Fruit fly (Drosophila melanogaster) whole organism, embryonic: ENCODE results near the gene fwd.
A peak's percentile ranks its signal among the peaks of the same experiment; 100 is the strongest.

Experiments
- Adf1 ChIP-seq: fragments of 200-800 bp; sonication (Bioruptor generic); IDR thresholded peaks from 2 replicates; pipeline ENCODE4 v1.3.6; 2022; ENCODE audit warnings: missing biosample characterization, missing genetic modification characterization
- Atf3 ChIP-seq: fragments of 200-800 bp; sonication (Bioruptor generic); optimal IDR thresholded peaks from 3 replicates; lab custom pipeline; 2016; ENCODE audit warnings: missing biosample characterization, missing genetic modification characterization
- B-H1 ChIP-seq: fragments of 200-800 bp; sonication (Bioruptor generic); IDR thresholded peaks from 3 replicates; pipeline ENCODE4 v1.3.6; 2022; ENCODE audit warnings: missing biosample characterization, missing genetic modification characterization
- BEAF-32 ChIP-seq: fragments of 200-800 bp; sonication (Bioruptor generic); optimal IDR thresholded peaks from 3 replicates; lab custom pipeline; 2017; ENCODE audit warnings: missing biosample characterization, missing genetic modification characterization, mild to moderate bottlenecking, moderate library complexity, missing genetic modification reagents
- CG12659 ChIP-seq: fragments of 200-800 bp; sonication (Bioruptor generic); optimal IDR thresholded peaks from 3 replicates; lab custom pipeline; 2017; ENCODE audit warnings: mild to moderate bottlenecking, missing biosample characterization, missing genetic modification reagents, missing genetic modification characterization
- CG12769 ChIP-seq: fragments of 200-800 bp; sonication (Bioruptor generic); optimal IDR thresholded peaks from 2 replicates; lab custom pipeline; 2019; ENCODE audit warnings: missing biosample characterization, mild to moderate bottlenecking, missing genetic modification characterization, moderate library complexity
- CG15514 ChIP-seq: fragments of 200-800 bp; sonication (Bioruptor generic); optimal IDR thresholded peaks from 3 replicates; lab custom pipeline; 2017; ENCODE audit warnings: missing biosample characterization, missing genetic modification characterization, mild to moderate bottlenecking, moderate library complexity, missing genetic modification reagents
- CG1603 ChIP-seq: fragments of 200-800 bp; sonication (Bioruptor generic); optimal IDR thresholded peaks from 2 replicates; lab custom pipeline; 2019; ENCODE audit warnings: missing biosample characterization, mild to moderate bottlenecking, missing genetic modification characterization, moderate library complexity
- CG16779 ChIP-seq: fragments of 200-800 bp; sonication (Bioruptor generic); IDR thresholded peaks from 2 replicates; pipeline ENCODE4 v1.3.6; 2022; ENCODE audit warnings: missing biosample characterization, missing genetic modification characterization
- CG16863 ChIP-seq: fragments of 200-800 bp; sonication (Bioruptor generic); optimal IDR thresholded peaks from 3 replicates; lab custom pipeline; 2016; ENCODE audit warnings: missing biosample characterization, missing genetic modification characterization
- CG17385 ChIP-seq: fragments of 200-800 bp; sonication (Bioruptor generic); optimal IDR thresholded peaks from 3 replicates; lab custom pipeline; 2018; ENCODE audit warnings: missing biosample characterization, mild to moderate bottlenecking, missing genetic modification characterization
- CG2120 ChIP-seq: fragments of 200-800 bp; sonication (Bioruptor generic); optimal IDR thresholded peaks from 3 replicates; lab custom pipeline; 2016; ENCODE audit warnings: missing biosample characterization, missing genetic modification characterization
- CG2199 ChIP-seq: fragments of 200-800 bp; sonication (Bioruptor generic); IDR thresholded peaks from 3 replicates; pipeline ENCODE4 v1.3.6; 2022; ENCODE audit warnings: missing biosample characterization, missing genetic modification characterization
- CG7556 ChIP-seq: fragments of 200-800 bp; sonication (Bioruptor generic); optimal IDR thresholded peaks from 2 replicates; lab custom pipeline; 2017; ENCODE audit warnings: missing biosample characterization, mild to moderate bottlenecking, missing genetic modification characterization
- CG7839 ChIP-seq: fragments of 200-800 bp; sonication (Bioruptor generic); optimal IDR thresholded peaks from 3 replicates; lab custom pipeline; 2018; ENCODE audit warnings: missing biosample characterization, mild to moderate bottlenecking, missing genetic modification characterization, moderate library complexity
- CG8290 ChIP-seq, 3 experiments: fragments of 200-800 bp; sonication (Bioruptor generic); optimal IDR thresholded peaks; 2 replicates each; lab custom pipeline; 2016 to 2019; ENCODE audit warnings: missing biosample characterization in 3 of 3, missing genetic modification characterization in 3 of 3, mild to moderate bottlenecking in 2 of 3, moderate library complexity in 1 of 3
- CTCF ChIP-seq: fragments of 200-800 bp; sonication (Bioruptor generic); optimal IDR thresholded peaks from 2 replicates; lab custom pipeline; 2017; ENCODE audit warnings: missing biosample characterization, mild to moderate bottlenecking, missing genetic modification characterization, moderate library complexity
- CrebB ChIP-seq: fragments of 200-800 bp; sonication (Bioruptor generic); optimal IDR thresholded peaks from 3 replicates; lab custom pipeline; 2018; ENCODE audit warnings: missing biosample characterization, mild to moderate bottlenecking, missing genetic modification characterization
- Dfd ChIP-seq, 2 experiments: fragments of >200 bp; optimal IDR thresholded peaks; 2 replicates each; lab custom pipeline; 2017; ENCODE audit warnings: missing biosample characterization in 2 of 2, missing genetic modification characterization in 2 of 2
- Dp ChIP-seq: fragments of 200-800 bp; sonication (Bioruptor generic); optimal IDR thresholded peaks from 2 replicates; lab custom pipeline; 2018; ENCODE audit warnings: missing biosample characterization, mild to moderate bottlenecking, missing genetic modification characterization, moderate library complexity
- E2f2 ChIP-seq: fragments of 200-800 bp; sonication (Bioruptor generic); IDR thresholded peaks from 2 replicates; pipeline ENCODE4 v1.3.6; 2022; ENCODE audit warnings: missing biosample characterization, missing genetic modification characterization
- ERR ChIP-seq: fragments of 200-800 bp; sonication (Bioruptor generic); optimal IDR thresholded peaks from 2 replicates; lab custom pipeline; 2016; ENCODE audit warnings: missing biosample characterization, missing genetic modification characterization
- Ets97D ChIP-seq: fragments of 200-800 bp; sonication (Bioruptor generic); optimal IDR thresholded peaks from 3 replicates; lab custom pipeline; 2016; ENCODE audit warnings: missing biosample characterization, missing genetic modification characterization
- HmgZ ChIP-seq: fragments of 200-800 bp; sonication (Bioruptor generic); optimal IDR thresholded peaks from 2 replicates; lab custom pipeline; 2018; ENCODE audit warnings: missing biosample characterization, mild to moderate bottlenecking, missing genetic modification characterization
- Hmr ChIP-seq: fragments of 200-800 bp; sonication (Bioruptor generic); optimal IDR thresholded peaks from 3 replicates; lab custom pipeline; 2017; ENCODE audit warnings: mild to moderate bottlenecking, missing biosample characterization, missing genetic modification reagents, missing genetic modification characterization
- Hr3 ChIP-seq: fragments of 200-800 bp; sonication (Bioruptor generic); optimal IDR thresholded peaks from 3 replicates; lab custom pipeline; 2016; ENCODE audit warnings: missing biosample characterization, missing genetic modification characterization
- Hr78 ChIP-seq, 2 experiments: fragments of 200-800 bp in 1 of 2; fragments of >200 bp in 1 of 2; sonication (Bioruptor generic) in 1 of 2; optimal IDR thresholded peaks; 2 replicates each; lab custom pipeline; 2017 to 2019; ENCODE audit warnings: missing biosample characterization in 2 of 2, missing genetic modification characterization in 2 of 2, mild to moderate bottlenecking in 1 of 2, moderate library complexity in 1 of 2
- Lhr ChIP-seq: fragments of 200-800 bp; sonication (Bioruptor generic); optimal IDR thresholded peaks from 3 replicates; lab custom pipeline; 2017; ENCODE audit warnings: mild to moderate bottlenecking, missing biosample characterization, missing genetic modification reagents, missing genetic modification characterization
- MBD-R2 ChIP-seq: fragments of 200-800 bp; sonication (Bioruptor generic); IDR thresholded peaks from 2 replicates; pipeline ENCODE4 v1.3.6; 2022; ENCODE audit warnings: missing biosample characterization, missing genetic modification characterization
- Med ChIP-seq: fragments of 200-800 bp; sonication (Bioruptor generic); peaks from one replicate; lab custom pipeline; 2016; ENCODE audit warnings: missing biosample characterization, missing genetic modification characterization, mild to moderate bottlenecking, inconsistent platforms, moderate library complexity
- Meics ChIP-seq: fragments of 200-800 bp; sonication (Bioruptor generic); optimal IDR thresholded peaks from 2 replicates; lab custom pipeline; 2017; ENCODE audit warnings: missing biosample characterization, mild to moderate bottlenecking, missing genetic modification characterization
- Myb ChIP-seq: fragments of 200-800 bp; sonication (Bioruptor generic); optimal IDR thresholded peaks from 2 replicates; lab custom pipeline; 2016; ENCODE audit warnings: missing biosample characterization, missing genetic modification characterization
- NFAT ChIP-seq: fragments of 200-800 bp; sonication (Bioruptor generic); IDR thresholded peaks from 2 replicates; pipeline ENCODE4 v1.3.6; 2022; ENCODE audit warnings: missing biosample characterization, missing genetic modification characterization
- Nf-YC ChIP-seq: fragments of 200-800 bp; optimal IDR thresholded peaks from 3 replicates; lab custom pipeline; 2019; ENCODE audit warnings: missing biosample characterization, mild to moderate bottlenecking, missing genetic modification characterization, moderate library complexity
- Stat92E ChIP-seq, 3 experiments: fragments of >200 bp in 2 of 3; fragments of 200-800 bp in 1 of 3; sonication (Bioruptor generic) in 1 of 3; optimal IDR thresholded peaks; 2 replicates each; lab custom pipeline; 2017 to 2019; ENCODE audit warnings: missing biosample characterization in 3 of 3, missing genetic modification characterization in 3 of 3, mild to moderate bottlenecking in 1 of 3, moderate library complexity in 1 of 3
- amos ChIP-seq: fragments of 200-800 bp; sonication (Bioruptor generic); IDR thresholded peaks from 2 replicates; pipeline ENCODE4 v1.3.6; 2022; ENCODE audit warnings: missing biosample characterization, missing genetic modification characterization; ENCODE audit not compliant: partially characterized antibody
- chinmo ChIP-seq: fragments of 200-800 bp; sonication (Bioruptor generic); IDR thresholded peaks from 4 replicates; pipeline ENCODE4 v1.3.6; 2022; ENCODE audit warnings: missing biosample characterization, missing genetic modification characterization; ENCODE audit not compliant: partially characterized antibody
- exex ChIP-seq: fragments of 200-800 bp; sonication (Bioruptor generic); optimal IDR thresholded peaks from 4 replicates; lab custom pipeline; 2018; ENCODE audit warnings: missing biosample characterization, mild to moderate bottlenecking, missing genetic modification characterization, moderate library complexity
- fd96Cb ChIP-seq: fragments of 200-800 bp; sonication (Bioruptor generic); optimal IDR thresholded peaks from 2 replicates; lab custom pipeline; 2018; ENCODE audit warnings: missing biosample characterization, mild to moderate bottlenecking, missing genetic modification characterization, moderate library complexity
- ftz-f1 ChIP-seq: fragments of 200-800 bp; sonication (Bioruptor generic); optimal IDR thresholded peaks from 2 replicates; lab custom pipeline; 2016; ENCODE audit warnings: missing biosample characterization, missing genetic modification characterization
- gfzf ChIP-seq: fragments of 200-800 bp; sonication (Bioruptor generic); optimal IDR thresholded peaks from 2 replicates; lab custom pipeline; 2016; ENCODE audit warnings: missing biosample characterization, mild to moderate bottlenecking, missing genetic modification characterization, moderate library complexity
- gsb ChIP-seq: fragments of 200-800 bp; sonication (Bioruptor generic); IDR thresholded peaks from 2 replicates; pipeline ENCODE4 v1.3.6; 2022; ENCODE audit warnings: missing biosample characterization, missing genetic modification characterization
- hb ChIP-seq: fragments of 200-800 bp; sonication (Bioruptor generic); IDR thresholded peaks from 3 replicates; pipeline ENCODE4 v1.3.6; 2022; ENCODE audit warnings: missing biosample characterization, missing genetic modification characterization; ENCODE audit not compliant: partially characterized antibody
- klu ChIP-seq: fragments of 200-800 bp; sonication (Bioruptor generic); IDR thresholded peaks from 2 replicates; pipeline ENCODE4 v1.3.6; 2022; ENCODE audit warnings: missing biosample characterization, missing genetic modification characterization
- lbe ChIP-seq: fragments of 200-800 bp; sonication (Bioruptor generic); optimal IDR thresholded peaks from 2 replicates; lab custom pipeline; 2016; ENCODE audit warnings: missing biosample characterization, mild to moderate bottlenecking, missing genetic modification characterization
- onecut ChIP-seq: fragments of 200-800 bp; sonication (Bioruptor generic); IDR thresholded peaks from 2 replicates; pipeline ENCODE4 v1.3.6; 2022; ENCODE audit warnings: missing biosample characterization, missing genetic modification characterization
- rib ChIP-seq: fragments of 200-800 bp; sonication (Bioruptor generic); IDR thresholded peaks from 2 replicates; pipeline ENCODE4 v1.3.6; 2022; ENCODE audit warnings: missing biosample characterization, missing genetic modification characterization
- sd ChIP-seq: fragments of 200-800 bp; sonication (Bioruptor generic); optimal IDR thresholded peaks from 3 replicates; lab custom pipeline; 2018; ENCODE audit warnings: missing biosample characterization, mild to moderate bottlenecking, missing genetic modification characterization, moderate library complexity
- tll ChIP-seq, 2 experiments: fragments of 200-800 bp in 1 of 2; fragments of >200 bp in 1 of 2; sonication (Bioruptor generic) in 1 of 2; optimal IDR thresholded peaks; 2 replicates each; lab custom pipeline; 2017 to 2019; ENCODE audit warnings: missing biosample characterization in 2 of 2, missing genetic modification characterization in 2 of 2, mild to moderate bottlenecking in 1 of 2, moderate library complexity in 1 of 2
- wdn ChIP-seq: fragments of 200-800 bp; sonication (Bioruptor generic); IDR thresholded peaks from 2 replicates; pipeline ENCODE4 v1.3.6; 2022; ENCODE audit warnings: missing biosample characterization, missing genetic modification characterization

Gene fwd

DNA sequence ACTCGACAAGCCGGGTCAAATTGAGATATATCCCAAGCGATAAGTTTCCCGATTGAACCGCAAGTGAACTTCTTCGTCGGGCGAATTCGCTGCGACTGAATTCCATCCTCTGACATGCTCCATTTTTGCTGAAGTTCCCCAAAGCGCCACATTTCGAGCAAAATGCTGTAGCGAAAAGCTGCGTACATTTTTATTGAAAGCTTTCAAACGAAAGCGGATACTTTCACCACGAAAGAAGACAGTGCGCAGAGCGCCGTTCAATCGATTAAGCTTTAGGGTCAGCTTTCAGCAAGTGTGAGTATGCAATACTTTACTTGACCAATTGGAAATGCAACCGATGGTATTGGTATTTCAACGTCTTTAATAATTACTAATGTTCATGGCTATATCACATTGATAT, 23.2 kb upstream of the fwd start, which contains the start of gene mthl10 (continued):
- TF ChIP-seq tll (GFP tag; optimal IDR thresholded peaks at IDR 0.05; lab: Kevin White, UChicago) (no peak), CG2199 (GFP tag; lab: Robert Waterston, UW) (peak; percentile 64; the same call in 1 of the 3 replicates), BEAF-32 (GFP tag; lab: Kevin White, UChicago) (peak; percentile 4), klu (GFP tag; lab: Robert Waterston, UW) (no peak), ERR (GFP tag; lab: Kevin White, UChicago) (no peak), Ets97D (GFP tag; lab: Kevin White, UChicago) (no peak), Myb (GFP tag; lab: Kevin White, UChicago) (peak; percentile 13), CG2120 (GFP tag; lab: Kevin White, UChicago) (no peak), Atf3 (GFP tag; lab: Kevin White, UChicago) (no peak), CG7556 (GFP tag; lab: Kevin White, UChicago) (no peak), gsb (GFP tag; lab: Robert Waterston, UW) (no peak), amos (GFP tag; lab: Robert Waterston, UW) (peak; percentile 12; the same call in 1 of the 2 replicates), CG8290 (GFP tag; optimal IDR thresholded peaks at IDR 0.05; lab: Kevin White, UChicago) (no peak), CG8290 (tag; optimal IDR thresholded peaks at IDR 0.05; lab: Kevin White, UChicago) (peak in 1 of 2 experiments; percentile 38), exex (tag; lab: Kevin White, UChicago) (peak; percentile 8), CG17385 (GFP tag; lab: Kevin White, UChicago) (no peak), Stat92E (GFP tag; optimal IDR thresholded peaks at IDR 0.05; lab: Kevin White, UChicago) (no peak), Nf-YC (tag; lab: Kevin White, UChicago) (peak; percentile 69), CG1603 (peak; percentile 15), CG12769 (peak; percentile 75), Dfd (GFP tag; optimal IDR thresholded peaks at IDR 0.05; lab: Kevin White, UChicago) (no peak), gfzf (peak; percentile 35), ftz-f1 (GFP tag; lab: Kevin White, UChicago) (no peak), E2f2 (peak; percentile 22), CG16863 (GFP tag; lab: Kevin White, UChicago) (no peak), Hr3 (GFP tag; lab: Kevin White, UChicago) (no peak), CG7839 (no peak), MBD-R2 (GFP tag; lab: Robert Waterston, UW) (peak; percentile 19; the same call in 1 of the 2 replicates), CG12659 (GFP tag; lab: Kevin White, UChicago) (peak; percentile 10), Hmr (GFP tag; lab: Kevin White, UChicago) (peak; percentile 52), Lhr (GFP tag; lab: Kevin White, UChicago) (peak; percentile 44), HmgZ (tag; lab: Kevin White, UChicago) (peak; percentile 59), B-H1 (GFP tag; lab: Robert Waterston, UW) (no peak), fd96Cb (tag; lab: Kevin White, UChicago) (no peak), Hr78 (GFP tag; optimal IDR thresholded peaks at IDR 0.05; lab: Kevin White, UChicago) (peak in 1 of 2 experiments; percentile 98), CTCF (GFP tag; lab: Kevin White, UChicago) (peak; percentile 91), rib (no peak), Adf1 (GFP tag; lab: Robert Waterston, UW) (0 out of 2 replicates have a peak, but pooled peaks have one; percentile 13), chinmo (GFP tag; lab: Robert Waterston, UW) (0 out of 4 replicates have a peak, but pooled peaks have one; percentile 53), Med (peak; percentile 39), wdn (GFP tag; lab: Robert Waterston, UW) (no peak), Dp (GFP tag; lab: Kevin White, UChicago) (peak; percentile 24), sd (tag; lab: Kevin White, UChicago) (peak; percentile 81), CG15514 (GFP tag; lab: Kevin White, UChicago) (peak; percentile 9), CrebB (tag; lab: Kevin White, UChicago) (no peak), hb (GFP tag; lab: Robert Waterston, UW) (no peak), lbe (peak; percentile 33), CG16779 (no peak), NFAT (no peak), Meics (GFP tag; lab: Kevin White, UChicago) (no peak), onecut (peak; percentile 89)
